Fruit fly (Drosophila melanogaster): Measurements from ENCODE around the gene Mob2.

The Mob2 gene

dm6 chr3L:11487327-11487973, 74.6 kb downstream of the Mob2 start, which contains the start of gene chrb (continued):
- TF ChIP-seq stc (GFP tag; IDR thresholded peaks at IDR 0.05) (peak; percentile 44; the same call in 1 of the 2 replicates), CG12659 (GFP tag; optimal IDR thresholded peaks at IDR 0.05) (peak; percentile 41), Hmr (GFP tag; optimal IDR thresholded peaks at IDR 0.05) (peak; percentile 54), Spps (tag; optimal IDR thresholded peaks at IDR 0.05) (no peak), chif (GFP tag; optimal IDR thresholded peaks at IDR 0.05) (peak in 1 of 2 experiments; percentile 35), ap (GFP tag; IDR thresholded peaks at IDR 0.05) (no peak), Hr51 (GFP tag; optimal IDR thresholded peaks at IDR 0.05) (peak; percentile 31 to 62), CG8924 (tag; optimal IDR thresholded peaks at IDR 0.05) (peak; percentile 71), ranshi (GFP tag; IDR thresholded peaks at IDR 0.05) (peak; percentile 37; the same call in 1 of the 2 replicates), CG11695 (GFP tag; IDR thresholded peaks at IDR 0.05) (peak; percentile 41; the same call in 1 of the 3 replicates), CG14710 (tag; optimal IDR thresholded peaks at IDR 0.05) (peak; percentile 40), CG16863 (GFP tag; optimal IDR thresholded peaks at IDR 0.05) (peak; percentile 63), CG1603 (tag; optimal IDR thresholded peaks at IDR 0.05) (peak; percentile 46), Sry-δ (GFP tag; optimal IDR thresholded peaks at IDR 0.05) (peak; percentile 20), scrt (GFP tag; optimal IDR thresholded peaks at IDR 0.05) (peak; percentile 69), btn (GFP tag; optimal IDR thresholded peaks at IDR 0.05) (peak; percentile 77), klu (GFP tag; IDR thresholded peaks at IDR 0.05) (no peak), CG43689 (GFP tag; IDR thresholded peaks at IDR 0.05) (no peak), Hr39 (optimal IDR thresholded peaks at IDR 0.05) (no peak), CG12942 (GFP tag; optimal IDR thresholded peaks at IDR 0.05) (no peak), CG9817 (tag; optimal IDR thresholded peaks at IDR 0.05) (no peak), eve (GFP tag; optimal IDR thresholded peaks at IDR 0.05) (no peak), CG17802 (tag; optimal IDR thresholded peaks at IDR 0.05) (peak; percentile 41), CG10959 (GFP tag; IDR thresholded peaks at IDR 0.05) (no peak), Bdp1 (GFP tag; optimal IDR thresholded peaks at IDR 0.05) (no peak), inv (GFP tag; IDR thresholded peaks at IDR 0.05; ENCODE audit: partially characterized antibody) (peak; percentile 39; the same call in 1 of the 2 replicates), HLH3B (GFP tag; IDR thresholded peaks at IDR 0.05) (peak; percentile 39; the same call in 1 of the 2 replicates), her (GFP tag; optimal IDR thresholded peaks at IDR 0.05) (peak; percentile 81), ewg (GFP tag; optimal IDR thresholded peaks at IDR 0.05) (peak; percentile 59), Myb (GFP tag; optimal IDR thresholded peaks at IDR 0.05) (peak; percentile 21), Atf3 (GFP tag; optimal IDR thresholded peaks at IDR 0.05) (no peak), pho (GFP tag; optimal IDR thresholded peaks at IDR 0.05) (no peak), amos (GFP tag; IDR thresholded peaks at IDR 0.05; ENCODE audit: partially characterized antibody) (peak; percentile 49; the same call in 1 of the 2 replicates), CG33557 (GFP tag; optimal IDR thresholded peaks at IDR 0.05) (peak; percentile 54), CG11085 (GFP tag; IDR thresholded peaks at IDR 0.05) (no peak), Abd-B (GFP tag; optimal IDR thresholded peaks at IDR 0.05) (no peak), bbx (GFP tag; IDR thresholded peaks at IDR 0.05; ENCODE audit: partially characterized antibody) (peak; percentile 80), bsh (GFP tag; optimal IDR thresholded peaks at IDR 0.05) (peak; percentile 52 to 53), CG10979 (tag; optimal IDR thresholded peaks at IDR 0.05) (peak; percentile 47), CG6791 (GFP tag; IDR thresholded peaks at IDR 0.05; ENCODE audit: partially characterized antibody) (peak; percentile 71; the same call in 1 of the 3 replicates), CG8281 (tag; optimal IDR thresholded peaks at IDR 0.05) (no peak), Hmx (GFP tag; optimal IDR thresholded peaks at IDR 0.05) (no peak), CG13894 (tag; optimal IDR thresholded peaks at IDR 0.05) (peak; percentile 65), rib (GFP tag; IDR thresholded peaks at IDR 0.05) (no peak; the same call in 1 of the 2 replicates), bigmax (GFP tag; optimal IDR thresholded peaks at IDR 0.05) (peak; percentile 39), CG6854 (GFP tag; optimal IDR thresholded peaks at IDR 0.05) (peak; percentile 65), pb (GFP tag; optimal IDR thresholded peaks at IDR 0.05) (peak; percentile 43), usp (GFP tag; optimal IDR thresholded peaks at IDR 0.05) (no peak)

All from whole organism, embryonic.